Fruit fly (Drosophila melanogaster): ENCODE results near the gene CG6418.

The CG6418 gene

dm6 chr3L:10856534-10857030, 22.3 kb downstream of the CG6418 start (continued):
- TF ChIP-seq ERR (GFP tag; optimal IDR thresholded peaks at IDR 0.05) (peak; percentile 52), CG12659 (GFP tag; optimal IDR thresholded peaks at IDR 0.05) (peak; percentile 37), CG15011 (GFP tag; optimal IDR thresholded peaks at IDR 0.05) (no peak), CG1792 (GFP tag; optimal IDR thresholded peaks at IDR 0.05) (peak; percentile 48), CG17829 (tag; optimal IDR thresholded peaks at IDR 0.05) (peak; percentile 69), crp (GFP tag; optimal IDR thresholded peaks at IDR 0.05) (peak in 1 of 2 experiments; percentile 5), mirr (GFP tag; optimal IDR thresholded peaks at IDR 0.05) (peak; percentile 96), Blimp-1 (GFP tag; optimal IDR thresholded peaks at IDR 0.05) (peak; percentile 18), sisA (GFP tag; IDR thresholded peaks at IDR 0.05) (no peak), CG2199 (GFP tag; IDR thresholded peaks at IDR 0.05) (peak; percentile 99), dimm (GFP tag; IDR thresholded peaks at IDR 0.05) (no peak), CG1024 (GFP tag; IDR thresholded peaks at IDR 0.05) (0 out of 2 replicates have a peak, but pooled peaks have one; percentile 19), Hr78 (GFP tag; optimal IDR thresholded peaks at IDR 0.05) (peak in 1 of 2 experiments; percentile 72), ATbp (GFP tag; optimal IDR thresholded peaks at IDR 0.05) (peak; percentile 54)

- TF ChIP-seq BEAF-32 (GFP tag; optimal IDR thresholded peaks at IDR 0.05) (no peak), Doc2 (GFP tag; IDR thresholded peaks at IDR 0.05) (no peak), CG5180 (GFP tag; optimal IDR thresholded peaks at IDR 0.05) (peak; percentile 54), dati (GFP tag; IDR thresholded peaks at IDR 0.05) (peak; percentile 56; the same call in 1 of the 2 replicates), nom (GFP tag; optimal IDR thresholded peaks at IDR 0.05) (peak; percentile 80), Mes4 (GFP tag; optimal IDR thresholded peaks at IDR 0.05) (no peak), scrt (GFP tag; optimal IDR thresholded peaks at IDR 0.05) (peak; percentile 79), Xbp1 (GFP tag; optimal IDR thresholded peaks at IDR 0.05) (peak; percentile 81), Dip2 (GFP tag; IDR thresholded peaks at IDR 0.05) (no peak; the same call in 1 of the 2 replicates), NC2α (GFP tag; optimal IDR thresholded peaks at IDR 0.05) (no peak), CG9932 (GFP tag; IDR thresholded peaks at IDR 0.05) (peak; percentile 79), CG14965 (GFP tag; optimal IDR thresholded peaks at IDR 0.05; ENCODE audit: borderline replicate concordance) (no peak), CG31441 (GFP tag; IDR thresholded peaks at IDR 0.05) (peak; percentile 89), Trl (optimal IDR thresholded peaks at IDR 0.05) (no peak), Trl (GFP tag; optimal IDR thresholded peaks at IDR 0.05) (no peak), az2 (GFP tag; optimal IDR thresholded peaks at IDR 0.05) (peak; percentile 78), disco-r (GFP tag; optimal IDR thresholded peaks at IDR 0.05) (no peak), dmrt99B (tag; optimal IDR thresholded peaks at IDR 0.05) (peak; percentile 97), dimm (GFP tag; IDR thresholded peaks at IDR 0.05) (peak; percentile 51; the same call in 1 of the 2 replicates), CG10321 (GFP tag; IDR thresholded peaks at IDR 0.05) (peak; percentile 26; the same call in 1 of the 2 replicates), CG11456 (GFP tag; IDR thresholded peaks at IDR 0.05) (peak; percentile 76; the same call in 1 of the 3 replicates), CG10267 (tag; optimal IDR thresholded peaks at IDR 0.05) (peak; percentile 88), grau (tag; optimal IDR thresholded peaks at IDR 0.05) (peak; percentile 100), unc-4 (GFP tag; IDR thresholded peaks at IDR 0.05; ENCODE audit: partially characterized antibody) (no peak), CG3407 (GFP tag; optimal IDR thresholded peaks at IDR 0.05) (peak; percentile 79), CG3838 (GFP tag; optimal IDR thresholded peaks at IDR 0.05) (no peak), lilli (GFP tag; optimal IDR thresholded peaks at IDR 0.05) (peak; percentile 61), zfh2 (GFP tag; optimal IDR thresholded peaks at IDR 0.05) (no peak), toy (GFP tag; IDR thresholded peaks at IDR 0.05) (no peak), knrl (GFP tag; IDR thresholded peaks at IDR 0.05; ENCODE audit: partially characterized antibody) (no peak), Ssrp (tag; optimal IDR thresholded peaks at IDR 0.05) (peak; percentile 89), Dbx (GFP tag; IDR thresholded peaks at IDR 0.05) (peak; percentile 81), CG4404 (GFP tag; IDR thresholded peaks at IDR 0.05) (peak; percentile 96), ken (GFP tag; IDR thresholded peaks at IDR 0.05) (peak; percentile 86), Bdp1 (GFP tag; optimal IDR thresholded peaks at IDR 0.05) (peak; percentile 9)
These were observed 23.2 kb downstream of the CG6418 start for dm6 chr3L:10855419-10856213.
